Worm (Caenorhabditis elegans): Measurements from ENCODE around the gene sru-31.

ce11 chrV:9801965-9802364 lies 14.5 kb upstream of the sru-31 start, which contains the start of gene F46B6.10:
- no peak for TF ChIP-seq fkh-10 (GFP tag; optimal IDR thresholded peaks at IDR 0.05)
- no peak for TF ChIP-seq ztf-11 (tag; optimal IDR thresholded peaks at IDR 0.05)
- no peak for TF ChIP-seq mdl-1 (tag; optimal IDR thresholded peaks at IDR 0.05)

Data from whole organism, L3 larva.